Fruit fly (Drosophila melanogaster) whole organism, embryonic: ENCODE results near the gene sud1.

ENCODE experiments used
- Atf-2 ChIP-seq: fragments of 200-800 bp; sonication (Bioruptor generic); optimal IDR thresholded peaks from 2 replicates; lab custom pipeline; 2016; ENCODE audit warnings: missing biosample characterization, missing genetic modification characterization
- CG10959 ChIP-seq: fragments of 200-800 bp; sonication (Bioruptor generic); IDR thresholded peaks from 2 replicates; pipeline ENCODE4 v1.3.6; 2022; ENCODE audit warnings: missing biosample characterization, missing genetic modification characterization
- CG13123 ChIP-seq: fragments of 200-800 bp; sonication (Bioruptor generic); optimal IDR thresholded peaks from 2 replicates; lab custom pipeline; 2016; ENCODE audit warnings: missing biosample characterization, missing genetic modification characterization
- CG15011 ChIP-seq: fragments of 200-800 bp; sonication (Bioruptor generic); optimal IDR thresholded peaks from 3 replicates; lab custom pipeline; 2018; ENCODE audit warnings: missing biosample characterization, mild to moderate bottlenecking, missing genetic modification characterization
- CG17568 ChIP-seq: fragments of 200-800 bp; sonication (Bioruptor generic); optimal IDR thresholded peaks from 2 replicates; lab custom pipeline; 2018; ENCODE audit warnings: missing biosample characterization, mild to moderate bottlenecking, missing genetic modification characterization, moderate library complexity
- CG2875 ChIP-seq: fragments of 200-800 bp; sonication (Bioruptor generic); optimal IDR thresholded peaks from 2 replicates; lab custom pipeline; 2017; ENCODE audit warnings: missing biosample characterization, mild to moderate bottlenecking, missing genetic modification characterization, missing genetic modification reagents
- CG5180 ChIP-seq: fragments of 200-800 bp; sonication (Bioruptor generic); optimal IDR thresholded peaks from 3 replicates; lab custom pipeline; 2017; ENCODE audit warnings: missing biosample characterization, missing genetic modification characterization, mild to moderate bottlenecking, moderate library complexity, missing genetic modification reagents
- CG7987 ChIP-seq: fragments of 200-800 bp; sonication (Bioruptor generic); optimal IDR thresholded peaks from 2 replicates; lab custom pipeline; 2018; ENCODE audit warnings: missing biosample characterization, mild to moderate bottlenecking, missing genetic modification characterization, moderate library complexity
- HLH4C ChIP-seq: fragments of 200-800 bp; sonication (Bioruptor generic); IDR thresholded peaks from 3 replicates; pipeline ENCODE4 v1.3.6; 2022; ENCODE audit warnings: missing biosample characterization, missing genetic modification characterization; ENCODE audit not compliant: partially characterized antibody
- h ChIP-seq: fragments of >200 bp; optimal IDR thresholded peaks from 2 replicates; lab custom pipeline; 2017
- hth ChIP-seq: fragments of >200 bp; optimal IDR thresholded peaks from 2 replicates; lab custom pipeline; 2017; ENCODE audit warnings: inconsistent platforms
- pfk ChIP-seq: fragments of 200-800 bp; sonication (Bioruptor generic); optimal IDR thresholded peaks from 2 replicates; lab custom pipeline; 2018; ENCODE audit warnings: missing biosample characterization, mild to moderate bottlenecking, missing genetic modification characterization, moderate library complexity
- trem ChIP-seq: fragments of 200-800 bp; optimal IDR thresholded peaks from 3 replicates; lab custom pipeline; 2019; ENCODE audit warnings: missing biosample characterization, mild to moderate bottlenecking, missing genetic modification characterization, moderate library complexity

DNA sequence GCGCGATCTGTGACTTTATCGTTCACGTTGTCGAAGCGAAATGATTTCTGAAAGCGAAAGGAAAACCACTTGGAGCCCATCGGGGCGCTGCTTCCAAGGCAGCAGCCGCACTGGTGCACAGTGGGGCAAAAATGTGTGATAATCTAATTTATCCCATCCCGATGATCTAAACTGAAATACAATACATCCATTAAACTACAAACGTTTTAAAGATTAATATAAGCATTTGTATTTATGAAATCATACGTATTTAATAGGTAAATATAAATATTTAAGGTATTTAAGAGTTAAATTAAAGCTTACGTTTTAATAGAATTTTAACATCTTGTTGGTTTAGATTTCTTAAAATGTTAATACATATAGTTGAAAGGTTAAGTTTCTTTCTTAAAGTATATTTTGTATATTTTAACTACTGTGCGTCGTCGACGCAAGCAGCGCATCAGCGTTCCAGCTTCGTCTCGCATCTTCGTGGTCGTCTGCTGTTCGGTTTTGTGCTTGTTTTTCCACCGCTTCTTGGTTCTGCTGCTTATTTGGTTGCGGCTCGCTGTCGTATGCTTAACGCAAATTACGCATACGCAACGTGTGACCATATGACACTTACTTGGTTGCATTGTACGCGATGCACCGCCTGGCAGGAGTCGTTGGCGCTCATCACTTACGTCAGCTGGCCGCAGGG, 11.6 kb downstream of the sud1 start, which contains the start of gene CG13643:
- TF ChIP-seq CG17568 (GFP tag; lab: Kevin White, UChicago): no peak
- no peak for TF ChIP-seq trem (tag; lab: Kevin White, UChicago)
- TF ChIP-seq CG7987 (GFP tag; lab: Kevin White, UChicago): no peak
- TF ChIP-seq CG2875: no peak
- no peak for TF ChIP-seq HLH4C (GFP tag; lab: Robert Waterston, UW)
- no peak for TF ChIP-seq hth (lab: Kevin White, UChicago)
- TF ChIP-seq CG13123: no peak
- TF ChIP-seq h (lab: Kevin White, UChicago): no peak
- no peak for TF ChIP-seq CG15011 (GFP tag; lab: Kevin White, UChicago)
- TF ChIP-seq CG5180: no peak
- TF ChIP-seq pfk (GFP tag; lab: Kevin White, UChicago): no peak
- no peak for TF ChIP-seq CG10959 (GFP tag; lab: Robert Waterston, UW)
- TF ChIP-seq Atf-2 (GFP tag; lab: Kevin White, UChicago): no peak
